Worm (Caenorhabditis elegans): ENCODE data around the gene F01G10.4.

DNA sequence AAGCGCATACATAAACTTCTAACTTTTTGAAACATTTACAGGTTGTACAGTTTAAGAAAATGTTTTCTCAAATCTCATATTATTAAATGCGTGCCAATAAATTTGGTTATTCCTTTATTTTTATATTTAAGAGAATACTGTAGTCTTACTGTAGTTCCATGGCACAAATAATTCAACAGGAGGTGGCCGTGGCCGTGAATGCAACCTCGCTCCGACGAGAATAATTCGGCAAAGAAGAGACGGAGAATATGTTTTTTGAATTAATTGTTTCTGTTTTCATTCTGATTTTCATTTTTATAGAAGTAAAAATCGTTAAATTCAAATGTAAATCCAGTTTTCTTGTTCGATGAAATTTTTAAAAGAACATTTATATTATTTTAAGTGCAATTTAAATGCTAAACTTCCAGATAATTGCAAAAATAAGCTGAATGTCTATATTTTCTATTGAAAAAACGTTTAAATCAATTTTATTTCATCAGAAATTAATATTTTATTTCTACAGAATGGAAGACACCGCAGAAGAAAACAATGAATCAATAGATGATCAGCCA, 35.0 kb downstream of the F01G10.4 start, which contains the start of gene gon-4:
- TF ChIP-seq mep-1 (tag; optimal IDR thresholded peaks at IDR 0.05) (peak; percentile 30), ceh-63 (GFP tag; optimal IDR thresholded peaks at IDR 0.05) (no peak), mdl-1 (tag; optimal IDR thresholded peaks at IDR 0.05) (no peak), unc-62 (GFP tag; optimal IDR thresholded peaks at IDR 0.05) (no peak), snu-23 (GFP tag; optimal IDR thresholded peaks at IDR 0.05) (no peak), nhr-76 (tag; optimal IDR thresholded peaks at IDR 0.05) (no peak), pqm-1 (tag; optimal IDR thresholded peaks at IDR 0.05) (no peak), nhr-11 (tag; optimal IDR thresholded peaks at IDR 0.05) (no peak), lin-35 (GFP tag; optimal IDR thresholded peaks at IDR 0.05) (peak in 1 of 2 experiments; percentile 6), egl-27 (tag; optimal IDR thresholded peaks at IDR 0.05) (no peak), zag-1 (tag; optimal IDR thresholded peaks at IDR 0.05) (no peak)
